Worm (Caenorhabditis elegans) whole organism, L1 larva: ENCODE measurements around the gene F35C11.4.

Experiments
- C04F5.9 ChIP-seq: sonication (generic microtip); optimal IDR thresholded peaks from 2 replicates; lab custom pipeline; 2016; ENCODE audit warnings: missing genetic modification characterization, missing compliant biosample characterization
- C16A3.4 ChIP-seq: fragments of 150-350 bp; optimal IDR thresholded peaks from 2 replicates; lab custom pipeline; 2014; ENCODE audit warnings: missing biosample characterization, missing genetic modification characterization
- F16B12.6 ChIP-seq: fragments of 150-350 bp; optimal IDR thresholded peaks from 2 replicates; lab custom pipeline; 2014; ENCODE audit warnings: missing biosample characterization, missing genetic modification characterization
- Y116A8C.19 ChIP-seq: sonication (generic microtip); optimal IDR thresholded peaks from 2 replicates; lab custom pipeline; 2016; ENCODE audit warnings: missing compliant biosample characterization, missing genetic modification characterization, borderline replicate concordance
- aha-1 ChIP-seq: fragments of 150-350 bp; optimal IDR thresholded peaks from 2 replicates; lab custom pipeline; 2014; ENCODE audit warnings: missing biosample characterization, missing genetic modification characterization
- ama-1 ChIP-seq: fragments of 150-350 bp; optimal IDR thresholded peaks from 2 replicates; lab custom pipeline; 2014
- ceh-63 ChIP-seq: fragments of 200-800 bp; sonication (Bioruptor generic); optimal IDR thresholded peaks from 2 replicates; lab custom pipeline; 2018; ENCODE audit warnings: mild to moderate bottlenecking, missing genetic modification characterization, missing compliant biosample characterization
- ceh-82 ChIP-seq, 3 experiments: fragments of 150-350 bp in 1 of 3; sonication (generic microtip) in 2 of 3; optimal IDR thresholded peaks; 2 replicates each; lab custom pipeline; 2014 to 2017; ENCODE audit warnings: missing biosample characterization in 3 of 3, missing genetic modification characterization in 3 of 3
- ceh-88 ChIP-seq: fragments of 200-800 bp; sonication (Bioruptor generic); IDR thresholded peaks from 2 replicates; pipeline ENCODE4 v1.3.6; 2022; ENCODE audit warnings: missing genetic modification characterization, missing compliant biosample characterization
- ceh-90 ChIP-seq: sonication (generic microtip); optimal IDR thresholded peaks from 2 replicates; lab custom pipeline; 2016; ENCODE audit warnings: missing genetic modification characterization, missing compliant biosample characterization
- ces-1 ChIP-seq: fragments of 150-350 bp; optimal IDR thresholded peaks from 2 replicates; lab custom pipeline; 2014; ENCODE audit warnings: missing biosample characterization, missing genetic modification reagents, missing genetic modification characterization
- dsc-1 ChIP-seq: sonication (generic microtip); optimal IDR thresholded peaks from 2 replicates; lab custom pipeline; 2016; ENCODE audit warnings: mild to moderate bottlenecking, missing genetic modification characterization, missing compliant biosample characterization
- efl-1 ChIP-seq, 4 experiments: fragments of 150-350 bp; optimal IDR thresholded peaks in 3 of 4; peaks in 1 of 4; 1 replicate in 1 of 4; 2 replicates in 3 of 4; lab custom pipeline; 2014; ENCODE audit warnings: missing biosample characterization in 2 of 4, missing genetic modification characterization in 2 of 4, missing genetic modification reagents in 2 of 4
- egl-13 ChIP-seq: sonication (generic microtip); optimal IDR thresholded peaks from 2 replicates; lab custom pipeline; 2016; ENCODE audit warnings: missing genotype, missing genetic modification reagents, missing genetic modification characterization, missing compliant biosample characterization
- ets-5 ChIP-seq: fragments of 200-800 bp; sonication (Bioruptor generic); IDR thresholded peaks from 2 replicates; pipeline ENCODE4 v1.3.6; 2022; ENCODE audit warnings: missing genetic modification characterization, missing compliant biosample characterization
- fkh-10 ChIP-seq: sonication (generic microtip); optimal IDR thresholded peaks from 2 replicates; lab custom pipeline; 2017; ENCODE audit warnings: missing biosample characterization, missing genetic modification reagents, missing genetic modification characterization
- hlh-17 ChIP-seq: fragments of 200-800 bp; sonication (Bioruptor generic); optimal IDR thresholded peaks from 2 replicates; lab custom pipeline; 2018; ENCODE audit warnings: missing genetic modification characterization, mild to moderate bottlenecking, missing compliant biosample characterization, moderate library complexity, borderline replicate concordance
- hpl-2 ChIP-seq: fragments of 150-350 bp; optimal IDR thresholded peaks from 2 replicates; lab custom pipeline; 2014; ENCODE audit warnings: missing biosample characterization, missing genetic modification reagents, missing genetic modification characterization
- irx-1 ChIP-seq: sonication (generic microtip); optimal IDR thresholded peaks from 2 replicates; lab custom pipeline; 2016; ENCODE audit warnings: missing genetic modification characterization, missing compliant biosample characterization
- isw-1 ChIP-seq: fragments of 200-800 bp; sonication (Bioruptor generic); IDR thresholded peaks from 2 replicates; pipeline ENCODE4 v1.3.6; 2022; ENCODE audit warnings: missing genetic modification characterization, missing compliant biosample characterization
- jun-1 ChIP-seq: fragments of 150-350 bp; optimal IDR thresholded peaks from 2 replicates; lab custom pipeline; 2014; ENCODE audit warnings: missing biosample characterization, missing genetic modification reagents, missing genetic modification characterization
- lin-14 ChIP-seq: fragments of 200-800 bp; sonication (Bioruptor generic); optimal IDR thresholded peaks from 2 replicates; lab custom pipeline; 2018; ENCODE audit warnings: mild to moderate bottlenecking, missing genetic modification characterization, moderate library complexity, missing compliant biosample characterization
- lin-15B ChIP-seq: fragments of 150-350 bp; sonication (generic microtip); optimal IDR thresholded peaks from 3 replicates; lab custom pipeline; 2014; ENCODE audit warnings: missing biosample characterization, missing genetic modification characterization
- lin-35 ChIP-seq, 2 experiments: fragments of 150-350 bp; optimal IDR thresholded peaks; 2 replicates each; lab custom pipeline; 2014; ENCODE audit warnings: missing biosample characterization in 2 of 2, missing genetic modification characterization in 2 of 2, missing genetic modification reagents in 2 of 2
- lsy-2 ChIP-seq, 2 experiments: fragments of 150-350 bp; optimal IDR thresholded peaks; 2 replicates each; lab custom pipeline; 2014; ENCODE audit warnings: missing biosample characterization in 2 of 2, missing genetic modification characterization in 2 of 2
- mab-9 ChIP-seq: fragments of 200-800 bp; sonication (Bioruptor generic); IDR thresholded peaks from 2 replicates; pipeline ENCODE4 v1.3.6; 2022; ENCODE audit warnings: missing genetic modification reagents, missing genetic modification characterization, missing compliant biosample characterization
- mdl-1 ChIP-seq, 2 experiments: fragments of 150-350 bp; optimal IDR thresholded peaks; 2 replicates each; lab custom pipeline; 2014 to 2017; ENCODE audit warnings: missing biosample characterization in 2 of 2, missing genetic modification characterization in 2 of 2, inconsistent platforms in 1 of 2
- mep-1 ChIP-seq: fragments of 150-350 bp; optimal IDR thresholded peaks from 2 replicates; lab custom pipeline; 2014; ENCODE audit warnings: missing biosample characterization, missing genetic modification characterization
- nhr-11 ChIP-seq: fragments of 150-350 bp; optimal IDR thresholded peaks from 2 replicates; lab custom pipeline; 2014; ENCODE audit warnings: missing biosample characterization, missing genetic modification characterization
- nhr-20 ChIP-seq: sonication (generic microtip); optimal IDR thresholded peaks from 2 replicates; lab custom pipeline; 2016; ENCODE audit warnings: mild to moderate bottlenecking, missing genetic modification characterization, missing compliant biosample characterization
- nhr-71 ChIP-seq: sonication (generic microtip); optimal IDR thresholded peaks from 2 replicates; lab custom pipeline; 2016; ENCODE audit warnings: mild to moderate bottlenecking, missing genetic modification characterization, moderate library complexity, missing compliant biosample characterization
- nhr-77 ChIP-seq: fragments of 150-350 bp; optimal IDR thresholded peaks from 2 replicates; lab custom pipeline; 2014; ENCODE audit warnings: missing biosample characterization, missing genetic modification characterization
- nhr-84 ChIP-seq: sonication (generic microtip); optimal IDR thresholded peaks from 2 replicates; lab custom pipeline; 2017; ENCODE audit warnings: missing biosample characterization, missing genetic modification characterization
- nhr-85 ChIP-seq: sonication (generic microtip); peaks from one replicate; lab custom pipeline; 2016; ENCODE audit warnings: missing genetic modification characterization, inconsistent platforms, missing compliant biosample characterization
- pag-3 ChIP-seq: sonication (generic microtip); optimal IDR thresholded peaks from 2 replicates; lab custom pipeline; 2017; ENCODE audit warnings: missing genetic modification characterization, mild to moderate bottlenecking, missing compliant biosample characterization, antibody characterized with exemption, borderline replicate concordance; ENCODE audit not compliant: insufficient read depth
- pax-3 ChIP-seq: fragments of 200-800 bp; sonication (Bioruptor generic); optimal IDR thresholded peaks from 2 replicates; lab custom pipeline; 2018; ENCODE audit warnings: mild to moderate bottlenecking, missing genetic modification characterization, moderate library complexity, missing compliant biosample characterization
- rnt-1 ChIP-seq: sonication (generic microtip); optimal IDR thresholded peaks from 2 replicates; lab custom pipeline; 2016; ENCODE audit warnings: mild to moderate bottlenecking, missing genetic modification characterization, moderate library complexity, missing compliant biosample characterization
- skn-1 ChIP-seq: fragments of 150-350 bp; optimal IDR thresholded peaks from 2 replicates; lab custom pipeline; 2014; ENCODE audit warnings: missing biosample characterization, missing genetic modification characterization
- sup-37 ChIP-seq: fragments of 200-800 bp; sonication (Bioruptor generic); optimal IDR thresholded peaks from 2 replicates; lab custom pipeline; 2018; ENCODE audit warnings: mild to moderate bottlenecking, missing genetic modification characterization, missing compliant biosample characterization
- swsn-7 ChIP-seq: sonication (generic microtip); optimal IDR thresholded peaks from 2 replicates; lab custom pipeline; 2016; ENCODE audit warnings: missing genetic modification characterization, missing compliant biosample characterization
- tbx-2 ChIP-seq: sonication (generic microtip); optimal IDR thresholded peaks from 2 replicates; lab custom pipeline; 2016; ENCODE audit warnings: missing genetic modification characterization, missing compliant biosample characterization
- tlp-1 ChIP-seq: fragments of 150-350 bp; optimal IDR thresholded peaks from 2 replicates; lab custom pipeline; 2014; ENCODE audit warnings: missing biosample characterization, missing genetic modification characterization
- unc-62 ChIP-seq: fragments of 150-350 bp; optimal IDR thresholded peaks from 2 replicates; lab custom pipeline; 2014; ENCODE audit warnings: missing biosample characterization, missing genetic modification reagents, missing genetic modification characterization
- unc-86 ChIP-seq: sonication (generic microtip); optimal IDR thresholded peaks from 2 replicates; lab custom pipeline; 2016; ENCODE audit warnings: missing genetic modification characterization, missing compliant biosample characterization
- vab-15 ChIP-seq: sonication (generic microtip); optimal IDR thresholded peaks from 2 replicates; lab custom pipeline; 2017; ENCODE audit warnings: missing genotype, mild to moderate bottlenecking, missing genetic modification characterization, missing compliant biosample characterization
- xbp-1 ChIP-seq: sonication (generic microtip); optimal IDR thresholded peaks from 2 replicates; lab custom pipeline; 2016; ENCODE audit warnings: missing genetic modification characterization, missing compliant biosample characterization
- ztf-11 ChIP-seq, 2 experiments: sonication (generic microtip); optimal IDR thresholded peaks; 2 replicates each; lab custom pipeline; 2016 to 2017; ENCODE audit warnings: missing genetic modification characterization in 2 of 2, missing biosample characterization in 1 of 2, missing compliant biosample characterization in 1 of 2

The F35C11.4 gene

ce11 chrII:8212680-8213079, 36.1 kb upstream of the F35C11.4 start, which contains the start of gene twk-3:
TSS of gene twk-3 (minus strand) at chrII:8212780.
- TF ChIP-seq ztf-11 (tag; optimal IDR thresholded peaks at IDR 0.05; lab: Kevin White, UChicago) = no peak
- TF ChIP-seq isw-1 (GFP tag; lab: Robert Waterston, UW) = no peak
- no peak for TF ChIP-seq skn-1
- TF ChIP-seq nhr-71 (tag; lab: Kevin White, UChicago) = no peak
- no peak for TF ChIP-seq jun-1
- TF ChIP-seq egl-13 (tag; lab: Kevin White, UChicago) = no peak
- TF ChIP-seq swsn-7 = no peak
- no peak for TF ChIP-seq unc-86 (tag; lab: Kevin White, UChicago)
- no peak for TF ChIP-seq nhr-11 (tag; lab: Kevin White, UChicago)
- no peak for TF ChIP-seq fkh-10 (GFP tag; lab: Kevin White, UChicago)
- TF ChIP-seq irx-1 = no peak
- no peak for TF ChIP-seq hpl-2 (GFP tag; lab: Kevin White, UChicago)
- TF ChIP-seq ceh-63 = no peak
- TF ChIP-seq, all 84 proteins: peak for 0

DNA sequence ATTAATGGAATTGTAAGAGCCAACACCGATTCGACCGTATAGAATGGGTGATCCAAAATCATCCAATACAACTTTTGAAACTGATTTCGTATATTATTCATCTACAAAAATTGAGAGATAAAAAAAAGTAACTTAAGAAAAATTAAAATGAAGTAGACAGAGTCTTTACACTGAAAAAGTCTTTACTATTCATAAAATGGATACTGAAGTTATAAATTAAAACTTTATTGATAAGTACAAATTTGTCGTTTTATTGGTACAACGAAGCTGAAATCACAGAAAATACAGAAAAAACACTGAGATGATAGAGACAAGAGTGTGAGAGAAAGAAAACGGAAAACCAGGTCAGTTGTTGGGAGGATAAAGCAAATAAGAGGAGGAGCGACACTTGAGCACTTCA, 34.4 kb upstream of the F35C11.4 start, which contains the start of gene M110.10:
M110.10 (minus strand) TSS at position 101 of the 400 bp plus-strand sequence.
- TF ChIP-seq sup-37 = no peak
- no peak for TF ChIP-seq mab-9 (GFP tag; lab: Robert Waterston, UW)
- TF ChIP-seq xbp-1 (tag; lab: Kevin White, UChicago) = no peak
- no peak for TF ChIP-seq mep-1 (tag; lab: Kevin White, UChicago)
- no peak for TF ChIP-seq aha-1 (tag; lab: Kevin White, UChicago)
- no peak for TF ChIP-seq pag-3 (tag; lab: Kevin White, UChicago)
- TF ChIP-seq F16B12.6 = no peak
- no peak for TF ChIP-seq tlp-1 (tag; lab: Kevin White, UChicago)
- TF ChIP-seq unc-62 (GFP tag; lab: Kevin White, UChicago) = no peak
- no peak for TF ChIP-seq unc-86 (tag; lab: Kevin White, UChicago)
- no peak for TF ChIP-seq ceh-63

ce11 chrII:8216433-8216832, 32.4 kb upstream of the F35C11.4 start, which contains the start of gene M110.3:
TSS of gene M110.3 (minus strand) at chrII:8216616.
- TF ChIP-seq efl-1 (optimal IDR thresholded peaks at IDR 0.05; lab: Kevin White, UChicago) = peak; percentile 65
- peak; percentile 54 to 91 for TF ChIP-seq efl-1 (GFP tag; optimal IDR thresholded peaks at IDR 0.05 in 1 of 2; lab: Kevin White, UChicago)
- no peak for TF ChIP-seq ceh-90 (tag; lab: Kevin White, UChicago)
- TF ChIP-seq lin-15B (tag; lab: Kevin White, UChicago) = peak; percentile 2
- no peak for TF ChIP-seq Y116A8C.19
- no peak for TF ChIP-seq pax-3 (tag; lab: Kevin White, UChicago)
- TF ChIP-seq ets-5 (GFP tag; lab: Robert Waterston, UW) = no peak
- peak; percentile 47 to 63 for TF ChIP-seq lin-35 (GFP tag; optimal IDR thresholded peaks at IDR 0.05; lab: Kevin White, UChicago)
- TF ChIP-seq nhr-71 (tag; lab: Kevin White, UChicago) = peak; percentile 61
- TF ChIP-seq vab-15 (tag; lab: Kevin White, UChicago) = no peak
- TF ChIP-seq ztf-11 (tag; optimal IDR thresholded peaks at IDR 0.05; lab: Kevin White, UChicago) = no peak
- no peak for TF ChIP-seq nhr-11 (tag; lab: Kevin White, UChicago)
- no peak for TF ChIP-seq nhr-84 (tag; lab: Kevin White, UChicago)
- no peak for TF ChIP-seq hlh-17 (GFP tag; lab: Kevin White, UChicago)
- peak; percentile 67 for TF ChIP-seq nhr-85
- peak; percentile 25 for TF ChIP-seq nhr-77 (tag; lab: Kevin White, UChicago)
- no peak for TF ChIP-seq irx-1
- peak; percentile 43 for TF ChIP-seq rnt-1 (tag; lab: Kevin White, UChicago)
- no peak for TF ChIP-seq mab-9 (GFP tag; lab: Robert Waterston, UW)
- TF ChIP-seq tbx-2 (tag; lab: Kevin White, UChicago) = peak; percentile 28
- peak; percentile 29 for TF ChIP-seq dsc-1 (tag; lab: Kevin White, UChicago)
- peak in 1 of 2 experiments; percentile 39 for TF ChIP-seq mdl-1 (tag; optimal IDR thresholded peaks at IDR 0.05; lab: Kevin White, UChicago)
- TF ChIP-seq nhr-20 (tag; lab: Kevin White, UChicago) = peak; percentile 27
- no peak for TF ChIP-seq ces-1 (GFP tag; lab: Kevin White, UChicago)
- peak in 2 of 3 experiments; percentile 4 to 42 for TF ChIP-seq ceh-82 (tag; optimal IDR thresholded peaks at IDR 0.05; lab: Kevin White, UChicago)
- TF ChIP-seq ceh-88 (GFP tag; lab: Robert Waterston, UW) = no peak
- TF ChIP-seq C16A3.4 (tag; lab: Kevin White, UChicago) = peak; percentile 35
- TF ChIP-seq jun-1 = peak; percentile 8
- TF ChIP-seq sup-37 = no peak
- peak; percentile 66 to 77 for TF ChIP-seq lsy-2 (tag; optimal IDR thresholded peaks at IDR 0.05; lab: Kevin White, UChicago)
- peak; percentile 68 for TF ChIP-seq lin-14 (GFP tag; lab: Kevin White, UChicago)
- TF ChIP-seq ama-1 (lab: Kevin White, UChicago) = no peak
- peak; percentile 44 for TF ChIP-seq isw-1 (GFP tag; lab: Robert Waterston, UW)
- peak; percentile 44 for TF ChIP-seq C04F5.9 (tag; lab: Kevin White, UChicago)
- peak; percentile 71 for TF ChIP-seq pag-3 (tag; lab: Kevin White, UChicago)
- peak; percentile 14 for TF ChIP-seq egl-13 (tag; lab: Kevin White, UChicago)
